Worm (Caenorhabditis elegans) whole organism, L3 larva: ENCODE data around the gene K06G5.3.

Experiments used
- R02D3.7 ChIP-seq: fragments of 150-350 bp; optimal IDR thresholded peaks from 2 replicates; lab custom pipeline; 2014; ENCODE audit warnings: missing biosample characterization, missing genetic modification characterization
- ZK546.5 ChIP-seq: sonication (generic microtip); optimal IDR thresholded peaks from 2 replicates; lab custom pipeline; 2017; ENCODE audit warnings: missing biosample characterization, missing genetic modification characterization
- aly-2 ChIP-seq: fragments of 150-350 bp; optimal IDR thresholded peaks from 2 replicates; lab custom pipeline; 2014; ENCODE audit warnings: missing biosample characterization, missing genetic modification characterization
- ama-1 ChIP-seq: fragments of 150-350 bp; optimal IDR thresholded peaks from 2 replicates; lab custom pipeline; 2018
- ceh-16 ChIP-seq: sonication (generic microtip); optimal IDR thresholded peaks from 2 replicates; lab custom pipeline; 2017; ENCODE audit warnings: missing biosample characterization, missing genetic modification characterization
- ceh-28 ChIP-seq: fragments of 150-350 bp; optimal IDR thresholded peaks from 2 replicates; lab custom pipeline; 2014; ENCODE audit warnings: missing biosample characterization, missing genetic modification reagents, missing genetic modification characterization
- ceh-82 ChIP-seq: fragments of 150-350 bp; optimal IDR thresholded peaks from 2 replicates; lab custom pipeline; 2014; ENCODE audit warnings: missing biosample characterization, missing genetic modification characterization
- ceh-9 ChIP-seq: sonication (generic microtip); optimal IDR thresholded peaks from 2 replicates; lab custom pipeline; 2018; ENCODE audit warnings: missing biosample characterization, missing genetic modification characterization
- daf-12 ChIP-seq: fragments of 150-350 bp; optimal IDR thresholded peaks from 2 replicates; lab custom pipeline; 2014; ENCODE audit warnings: missing biosample characterization, missing genetic modification reagents, missing genetic modification characterization
- egl-27 ChIP-seq: sonication (generic microtip); optimal IDR thresholded peaks from 4 replicates; lab custom pipeline; 2017; ENCODE audit warnings: missing biosample characterization, missing genetic modification reagents, missing genetic modification characterization
- egl-5 ChIP-seq: fragments of 150-350 bp; optimal IDR thresholded peaks from 2 replicates; lab custom pipeline; 2017; ENCODE audit warnings: missing biosample characterization, missing genetic modification reagents, missing genetic modification characterization, inconsistent platforms
- elt-1 ChIP-seq: fragments of 150-350 bp; optimal IDR thresholded peaks from 2 replicates; lab custom pipeline; 2014; ENCODE audit warnings: missing biosample characterization, missing genetic modification characterization
- elt-2 ChIP-seq: sonication (generic microtip); optimal IDR thresholded peaks from 2 replicates; lab custom pipeline; 2016; ENCODE audit warnings: missing genetic modification reagents, mild to moderate bottlenecking, missing genetic modification characterization, missing compliant biosample characterization
- elt-3 ChIP-seq, 3 experiments: fragments of 150-350 bp in 1 of 3; sonication (generic microtip) in 2 of 3; optimal IDR thresholded peaks; 2 replicates in 2 of 3; 4 replicates in 1 of 3; lab custom pipeline; 2014 to 2017; ENCODE audit warnings: missing biosample characterization in 3 of 3, missing genetic modification characterization in 3 of 3
- eor-1 ChIP-seq, 2 experiments: fragments of 150-350 bp; optimal IDR thresholded peaks; 2 replicates each; lab custom pipeline; 2014 to 2018; ENCODE audit warnings: missing biosample characterization in 2 of 2, missing genetic modification characterization in 2 of 2
- fkh-10 ChIP-seq: sonication (generic microtip); optimal IDR thresholded peaks from 2 replicates; lab custom pipeline; 2017; ENCODE audit warnings: missing biosample characterization, missing genetic modification reagents, missing genetic modification characterization
- fkh-2 ChIP-seq: fragments of 150-350 bp; optimal IDR thresholded peaks from 2 replicates; lab custom pipeline; 2014; ENCODE audit warnings: missing biosample characterization, missing genetic modification reagents, missing genetic modification characterization
- fos-1 ChIP-seq: fragments of 150-350 bp; optimal IDR thresholded peaks from 2 replicates; lab custom pipeline; 2014; ENCODE audit warnings: missing biosample characterization, missing genetic modification characterization
- hmg-11 ChIP-seq: sonication (generic microtip); optimal IDR thresholded peaks from 2 replicates; lab custom pipeline; 2016; ENCODE audit warnings: missing genetic modification characterization, missing compliant biosample characterization
- jun-1 ChIP-seq: fragments of 150-350 bp; optimal IDR thresholded peaks from 2 replicates; lab custom pipeline; 2014; ENCODE audit warnings: missing biosample characterization, missing genetic modification reagents, missing genetic modification characterization
- lin-15B ChIP-seq: fragments of 150-350 bp; optimal IDR thresholded peaks from 2 replicates; lab custom pipeline; 2014; ENCODE audit warnings: missing biosample characterization, missing genetic modification characterization
- lin-39 ChIP-seq: fragments of 150-350 bp; optimal IDR thresholded peaks from 2 replicates; lab custom pipeline; 2018; ENCODE audit warnings: missing biosample characterization, missing genetic modification reagents, missing genetic modification characterization
- lsy-12 ChIP-seq: sonication (generic microtip); optimal IDR thresholded peaks from 2 replicates; lab custom pipeline; 2016; ENCODE audit warnings: mild to moderate bottlenecking, missing genetic modification characterization, missing compliant biosample characterization
- mdl-1 ChIP-seq: fragments of 150-350 bp; optimal IDR thresholded peaks from 2 replicates; lab custom pipeline; 2014; ENCODE audit warnings: missing biosample characterization, missing genetic modification characterization
- mml-1 ChIP-seq: fragments of 150-350 bp; sonication (generic microtip); optimal IDR thresholded peaks from 3 replicates; lab custom pipeline; 2014; ENCODE audit warnings: missing biosample characterization, missing genetic modification characterization
- nfya-1 ChIP-seq: sonication (generic microtip); optimal IDR thresholded peaks from 2 replicates; lab custom pipeline; 2017; ENCODE audit warnings: missing genetic modification characterization, mild to moderate bottlenecking, missing compliant biosample characterization, antibody characterized with exemption, moderate library complexity; ENCODE audit not compliant: insufficient read depth
- nhr-11 ChIP-seq: fragments of 150-350 bp; optimal IDR thresholded peaks from 2 replicates; lab custom pipeline; 2014; ENCODE audit warnings: missing biosample characterization, missing genetic modification characterization
- nhr-12 ChIP-seq: fragments of 150-350 bp; optimal IDR thresholded peaks from 2 replicates; lab custom pipeline; 2014; ENCODE audit warnings: missing biosample characterization, missing genetic modification characterization
- nhr-23 ChIP-seq: fragments of 150-350 bp; optimal IDR thresholded peaks from 2 replicates; lab custom pipeline; 2014; ENCODE audit warnings: missing biosample characterization, missing genetic modification reagents, missing genetic modification characterization
- nhr-237 ChIP-seq: fragments of 150-350 bp; optimal IDR thresholded peaks from 2 replicates; lab custom pipeline; 2014; ENCODE audit warnings: missing biosample characterization, missing genetic modification characterization
- nhr-25 ChIP-seq: sonication (generic microtip); optimal IDR thresholded peaks from 2 replicates; lab custom pipeline; 2017; ENCODE audit warnings: missing biosample characterization, missing genetic modification characterization
- nhr-43 ChIP-seq: sonication (generic microtip); optimal IDR thresholded peaks from 2 replicates; lab custom pipeline; 2016; ENCODE audit warnings: mild to moderate bottlenecking, missing genetic modification characterization, missing compliant biosample characterization; ENCODE audit not compliant: poor library complexity, severe bottlenecking
- nhr-76 ChIP-seq: fragments of 150-350 bp; sonication (generic microtip); optimal IDR thresholded peaks from 5 replicates; lab custom pipeline; 2014; ENCODE audit warnings: missing biosample characterization, missing genetic modification characterization
- nhr-77 ChIP-seq: fragments of 150-350 bp; optimal IDR thresholded peaks from 2 replicates; lab custom pipeline; 2014; ENCODE audit warnings: missing biosample characterization, missing genetic modification characterization
- pha-4 ChIP-seq: fragments of 150-350 bp; optimal IDR thresholded peaks from 2 replicates; lab custom pipeline; 2014; ENCODE audit warnings: missing biosample characterization, missing genetic modification reagents, missing genetic modification characterization
- pqm-1 ChIP-seq: fragments of 150-350 bp; optimal IDR thresholded peaks from 2 replicates; lab custom pipeline; 2017; ENCODE audit warnings: missing biosample characterization, missing genetic modification characterization, inconsistent platforms
- sea-2 ChIP-seq: fragments of 150-350 bp; sonication (generic microtip); optimal IDR thresholded peaks from 4 replicates; lab custom pipeline; 2014; ENCODE audit warnings: missing biosample characterization, missing genetic modification reagents, missing genetic modification characterization
- skn-1 ChIP-seq: fragments of 150-350 bp; optimal IDR thresholded peaks from 2 replicates; lab custom pipeline; 2014; ENCODE audit warnings: missing biosample characterization, missing genetic modification characterization
- snpc-4 ChIP-seq: fragments of 150-350 bp; optimal IDR thresholded peaks from 2 replicates; lab custom pipeline; 2014; ENCODE audit warnings: missing biosample characterization, missing genetic modification characterization
- tbx-2 ChIP-seq: sonication (generic microtip); optimal IDR thresholded peaks from 2 replicates; lab custom pipeline; 2016; ENCODE audit warnings: mild to moderate bottlenecking, missing genetic modification characterization, missing compliant biosample characterization
- unc-39 ChIP-seq: sonication (generic microtip); optimal IDR thresholded peaks from 4 replicates; lab custom pipeline; 2017; ENCODE audit warnings: missing biosample characterization, missing genetic modification characterization
- unc-62 ChIP-seq: fragments of 150-350 bp; sonication (generic microtip); optimal IDR thresholded peaks from 4 replicates; lab custom pipeline; 2014; ENCODE audit warnings: missing biosample characterization, missing genetic modification reagents, missing genetic modification characterization
- ztf-11 ChIP-seq: fragments of 150-350 bp; optimal IDR thresholded peaks from 2 replicates; lab custom pipeline; 2014; ENCODE audit warnings: missing biosample characterization, missing genetic modification characterization
- ztf-4 ChIP-seq: fragments of 150-350 bp; optimal IDR thresholded peaks from 2 replicates; lab custom pipeline; 2014; ENCODE audit warnings: missing biosample characterization, missing genetic modification characterization

Gene K06G5.3

DNA sequence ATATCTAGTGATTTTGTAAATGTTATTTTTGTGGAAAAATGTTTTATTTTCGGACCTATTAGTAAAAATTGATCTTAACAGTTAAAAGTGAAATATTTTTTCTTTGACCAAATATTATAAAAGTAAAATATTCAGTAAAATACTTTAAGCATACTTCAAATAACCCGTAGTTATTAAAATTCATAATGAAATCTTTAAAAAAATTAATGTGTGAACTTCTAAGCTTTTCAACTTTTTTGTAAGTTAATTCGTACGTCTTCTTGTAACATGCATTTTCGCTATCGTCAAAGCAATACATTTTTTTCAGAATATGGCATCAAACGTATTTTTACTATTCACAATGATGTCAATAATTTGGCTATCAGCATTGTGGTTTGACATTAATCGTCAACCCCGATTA lies 47.3 kb downstream of the K06G5.3 start, which contains the start of gene C37E2.2:
TSS of gene C37E2.2 (plus strand) at position 301 of the 400 bp plus-strand sequence.
- TF ChIP-seq hmg-11 (tag; lab: Kevin White, UChicago) (no peak), elt-3 (tag; optimal IDR thresholded peaks at IDR 0.05; lab: Kevin White, UChicago) (no peak), snpc-4 (tag; lab: Kevin White, UChicago) (no peak), fos-1 (tag; lab: Kevin White, UChicago) (no peak), skn-1 (tag; lab: Kevin White, UChicago) (no peak), ZK546.5 (tag; lab: Kevin White, UChicago) (no peak), unc-39 (tag; lab: Kevin White, UChicago) (no peak), mml-1 (no peak), nhr-237 (tag; lab: Kevin White, UChicago) (no peak), egl-27 (tag; lab: Kevin White, UChicago) (no peak), ceh-28 (tag; lab: Kevin White, UChicago) (no peak), nhr-11 (tag; lab: Kevin White, UChicago) (no peak), ama-1 (lab: Kevin White, UChicago) (no peak), jun-1 (tag; lab: Kevin White, UChicago) (no peak), mdl-1 (tag; lab: Kevin White, UChicago) (no peak), lin-15B (tag; lab: Kevin White, UChicago) (no peak)

ce11 chrX:14173850-14174249 lies 49.2 kb downstream of the K06G5.3 start, which contains the start of gene idhb-1:
TSS of gene idhb-1 (minus strand) at chrX:14174063.
- TF ChIP-seq hmg-11 (tag; lab: Kevin White, UChicago) = peak; percentile 53
- peak; percentile 8 for TF ChIP-seq R02D3.7 (tag; lab: Kevin White, UChicago)
- TF ChIP-seq tbx-2 = peak; percentile 21
- peak; percentile 88 for TF ChIP-seq ceh-28 (tag; lab: Kevin White, UChicago)
- no peak for TF ChIP-seq nhr-76
- TF ChIP-seq ztf-4 (tag; lab: Kevin White, UChicago) = no peak
- TF ChIP-seq nhr-23 (tag; lab: Kevin White, UChicago) = peak; percentile 34
- TF ChIP-seq nhr-77 (tag; lab: Kevin White, UChicago) = no peak
- TF ChIP-seq lin-39 (tag; lab: Kevin White, UChicago) = peak; percentile 85
- TF ChIP-seq snpc-4 (tag; lab: Kevin White, UChicago) = peak; percentile 55
- peak; percentile 11 for TF ChIP-seq egl-5
- TF ChIP-seq lsy-12 = no peak
- TF ChIP-seq ama-1 (lab: Kevin White, UChicago) = peak; percentile 11
- no peak for TF ChIP-seq daf-12 (tag; lab: Kevin White, UChicago)
- TF ChIP-seq skn-1 (tag; lab: Kevin White, UChicago) = no peak
- TF ChIP-seq nfya-1 (tag; lab: Kevin White, UChicago) = peak; percentile 80
- TF ChIP-seq ceh-16 (tag; lab: Kevin White, UChicago) = no peak
- TF ChIP-seq nhr-25 (tag; lab: Kevin White, UChicago) = peak; percentile 78
- peak; percentile 80 for TF ChIP-seq lin-15B (tag; lab: Kevin White, UChicago)
- peak; percentile 50 for TF ChIP-seq jun-1 (tag; lab: Kevin White, UChicago)
- TF ChIP-seq ceh-9 = no peak
- TF ChIP-seq pha-4 (tag; lab: Kevin White, UChicago) = peak; percentile 82
- TF ChIP-seq ztf-11 (tag; lab: Kevin White, UChicago) = no peak
- TF ChIP-seq elt-2 (tag; lab: Kevin White, UChicago) = peak; percentile 38
- TF ChIP-seq pqm-1 = peak; percentile 9
- no peak for TF ChIP-seq elt-1 (tag; lab: Kevin White, UChicago)
- no peak for TF ChIP-seq unc-62 (GFP tag; lab: Kevin White, UChicago)
- TF ChIP-seq nhr-43 (tag; lab: Kevin White, UChicago) = no peak
- TF ChIP-seq fkh-10 (GFP tag; lab: Kevin White, UChicago) = peak; percentile 8
- TF ChIP-seq, all 47 proteins: peak for 17

ce11 chrX:14169569-14170031 lies 53.5 kb downstream of the K06G5.3 start, which contains the start of gene sym-4:
TSS of gene sym-4 (minus strand) at chrX:14169619.
- TF ChIP-seq ceh-16 (tag; lab: Kevin White, UChicago) = no peak
- TF ChIP-seq nhr-12 (tag; lab: Kevin White, UChicago) = no peak
- no peak for TF ChIP-seq ztf-11 (tag; lab: Kevin White, UChicago)
- no peak for TF ChIP-seq eor-1 (tag; optimal IDR thresholded peaks at IDR 0.05; lab: Kevin White, UChicago)
- peak; percentile 42 for TF ChIP-seq skn-1 (tag; lab: Kevin White, UChicago)
- peak; percentile 63 for TF ChIP-seq fos-1 (tag; lab: Kevin White, UChicago)
- no peak for TF ChIP-seq ZK546.5 (tag; lab: Kevin White, UChicago)
- TF ChIP-seq ceh-82 (tag; lab: Kevin White, UChicago) = peak; percentile 44
- TF ChIP-seq ztf-4 (tag; lab: Kevin White, UChicago) = peak; percentile 29
- TF ChIP-seq nhr-43 (tag; lab: Kevin White, UChicago) = peak; percentile 94
- TF ChIP-seq hmg-11 (tag; lab: Kevin White, UChicago) = peak; percentile 96
- TF ChIP-seq fkh-10 (GFP tag; lab: Kevin White, UChicago) = peak; percentile 61
- TF ChIP-seq egl-5 = peak; percentile 61
- peak; percentile 67 for TF ChIP-seq mdl-1 (tag; lab: Kevin White, UChicago)
- peak; percentile 63 for TF ChIP-seq nhr-11 (tag; lab: Kevin White, UChicago)
- TF ChIP-seq daf-12 (tag; lab: Kevin White, UChicago) = no peak
- TF ChIP-seq sea-2 = no peak
- TF ChIP-seq egl-27 (tag; lab: Kevin White, UChicago) = peak; percentile 50
- TF ChIP-seq R02D3.7 (tag; lab: Kevin White, UChicago) = peak; percentile 69
- no peak for TF ChIP-seq fkh-2
- TF ChIP-seq pha-4 (tag; lab: Kevin White, UChicago) = peak; percentile 95
- no peak for TF ChIP-seq aly-2 (tag; lab: Kevin White, UChicago)
- peak; percentile 90 for TF ChIP-seq snpc-4 (tag; lab: Kevin White, UChicago)
- peak; percentile 94 for TF ChIP-seq lin-15B (tag; lab: Kevin White, UChicago)
- peak; percentile 80 for TF ChIP-seq lsy-12
- peak; percentile 97 for TF ChIP-seq nhr-25 (tag; lab: Kevin White, UChicago)
- peak; percentile 90 for TF ChIP-seq jun-1 (tag; lab: Kevin White, UChicago)
- TF ChIP-seq lin-39 (tag; lab: Kevin White, UChicago) = peak; percentile 90
- TF ChIP-seq nfya-1 (tag; lab: Kevin White, UChicago) = peak; percentile 91
